Worm (Caenorhabditis elegans) whole organism, young adult: ENCODE measurements around the gene Y41D4A.1.

Source experiments
- B0035.1 ChIP-seq: sonication (generic microtip); optimal IDR thresholded peaks from 2 replicates; lab custom pipeline; 2016; ENCODE audit warnings: missing genetic modification characterization, mild to moderate bottlenecking, missing compliant biosample characterization, missing genotype, missing genetic modification reagents
- C17E4.6 ChIP-seq: fragments of 200-800 bp; sonication (Bioruptor generic); IDR thresholded peaks from 2 replicates; pipeline ENCODE4 v1.3.6; 2022; ENCODE audit warnings: missing genetic modification reagents, missing genetic modification characterization, missing compliant biosample characterization
- F52B5.7 ChIP-seq: sonication (generic microtip); optimal IDR thresholded peaks from 2 replicates; lab custom pipeline; 2016; ENCODE audit warnings: mild to moderate bottlenecking, missing genetic modification characterization, missing compliant biosample characterization
- F55B11.4 ChIP-seq: sonication (generic microtip); optimal IDR thresholded peaks from 2 replicates; lab custom pipeline; 2016; ENCODE audit warnings: missing compliant biosample characterization, missing genetic modification characterization, borderline replicate concordance; ENCODE audit not compliant: insufficient read depth
- K12H6.12 ChIP-seq: fragments of 200-800 bp; sonication (Bioruptor generic); optimal IDR thresholded peaks from 2 replicates; lab custom pipeline; 2018; ENCODE audit warnings: mild to moderate bottlenecking, missing genetic modification characterization, missing compliant biosample characterization
- T07F8.4 ChIP-seq: sonication (generic microtip); optimal IDR thresholded peaks from 2 replicates; lab custom pipeline; 2016; ENCODE audit warnings: mild to moderate bottlenecking, missing genetic modification characterization, moderate library complexity, missing compliant biosample characterization
- Y53F4B.3 ChIP-seq: fragments of 200-800 bp; sonication (Bioruptor generic); IDR thresholded peaks from 2 replicates; pipeline ENCODE4 v1.3.6; 2022; ENCODE audit warnings: missing genetic modification reagents, missing genetic modification characterization, missing compliant biosample characterization
- Y56A3A.18 ChIP-seq: fragments of 200-800 bp; sonication (Bioruptor generic); IDR thresholded peaks from 2 replicates; pipeline ENCODE4 v1.3.6; 2022; ENCODE audit warnings: missing genetic modification reagents, missing genetic modification characterization, missing compliant biosample characterization
- ZK185.1 ChIP-seq: sonication (generic microtip); optimal IDR thresholded peaks from 2 replicates; lab custom pipeline; 2016; ENCODE audit warnings: mild to moderate bottlenecking, missing genetic modification characterization, missing compliant biosample characterization; ENCODE audit not compliant: poor library complexity, severe bottlenecking
- attf-5 ChIP-seq: fragments of 200-800 bp; sonication (Bioruptor generic); optimal IDR thresholded peaks from 2 replicates; lab custom pipeline; 2018; ENCODE audit warnings: mild to moderate bottlenecking, missing genetic modification characterization, missing compliant biosample characterization
- bed-1 ChIP-seq: fragments of 200-800 bp; sonication (Bioruptor generic); IDR thresholded peaks from 2 replicates; pipeline ENCODE4 v1.3.6; 2022; ENCODE audit warnings: missing genetic modification reagents, missing genetic modification characterization, missing compliant biosample characterization
- cebp-2 ChIP-seq: fragments of 200-800 bp; sonication (Bioruptor generic); IDR thresholded peaks from 2 replicates; pipeline ENCODE4 v1.3.6; 2022; ENCODE audit warnings: missing genetic modification characterization, missing compliant biosample characterization
- ceh-27 ChIP-seq: fragments of 200-800 bp; sonication (Bioruptor generic); optimal IDR thresholded peaks from 2 replicates; lab custom pipeline; 2018; ENCODE audit warnings: mild to moderate bottlenecking, missing genetic modification characterization, moderate library complexity, missing compliant biosample characterization
- ceh-58 ChIP-seq: fragments of 200-800 bp; sonication (Bioruptor generic); IDR thresholded peaks from 2 replicates; pipeline ENCODE4 v1.3.6; 2022; ENCODE audit warnings: missing genetic modification characterization, missing compliant biosample characterization
- ceh-79 ChIP-seq: sonication (generic microtip); optimal IDR thresholded peaks from 2 replicates; lab custom pipeline; 2017; ENCODE audit warnings: mild to moderate bottlenecking, missing genetic modification characterization, missing compliant biosample characterization
- ceh-91 ChIP-seq: fragments of 200-800 bp; sonication (Bioruptor generic); IDR thresholded peaks from 2 replicates; pipeline ENCODE4 v1.3.6; 2022; ENCODE audit warnings: missing genetic modification reagents, missing genetic modification characterization, missing compliant biosample characterization
- chd-7 ChIP-seq: sonication (generic microtip); optimal IDR thresholded peaks from 2 replicates; lab custom pipeline; 2016; ENCODE audit warnings: mild to moderate bottlenecking, missing genetic modification characterization, moderate library complexity, missing compliant biosample characterization
- die-1 ChIP-seq: sonication (generic microtip); optimal IDR thresholded peaks from 2 replicates; lab custom pipeline; 2016; ENCODE audit warnings: missing genotype, mild to moderate bottlenecking, missing genetic modification characterization, missing compliant biosample characterization
- gei-17 ChIP-seq: fragments of 200-800 bp; sonication (Bioruptor generic); optimal IDR thresholded peaks from 2 replicates; lab custom pipeline; 2018; ENCODE audit warnings: mild to moderate bottlenecking, missing genetic modification characterization, missing compliant biosample characterization
- him-1 ChIP-seq: sonication (generic microtip); optimal IDR thresholded peaks from 2 replicates; lab custom pipeline; 2016; ENCODE audit warnings: missing genotype, missing genetic modification reagents, missing genetic modification characterization, missing compliant biosample characterization
- hmg-20 ChIP-seq: fragments of 200-800 bp; sonication (Bioruptor generic); IDR thresholded peaks from 2 replicates; pipeline ENCODE4 v1.3.6; 2022; ENCODE audit warnings: missing genetic modification reagents, missing genetic modification characterization, missing compliant biosample characterization
- let-526 ChIP-seq: fragments of 200-800 bp; sonication (Bioruptor generic); IDR thresholded peaks from 2 replicates; pipeline ENCODE4 v1.3.6; 2022; ENCODE audit warnings: missing genetic modification reagents, missing genetic modification characterization, missing compliant biosample characterization
- lin-35 ChIP-seq, 3 experiments: fragments of 150-350 bp in 2 of 3; sonication (generic microtip) in 1 of 3; optimal IDR thresholded peaks; 2 replicates each; lab custom pipeline; 2014 to 2018; ENCODE audit warnings: missing biosample characterization in 3 of 3, missing genetic modification characterization in 3 of 3, missing genetic modification reagents in 3 of 3
- lin-54 ChIP-seq: fragments of 200-800 bp; sonication (Bioruptor generic); optimal IDR thresholded peaks from 2 replicates; lab custom pipeline; 2018; ENCODE audit warnings: mild to moderate bottlenecking, missing genetic modification characterization, missing compliant biosample characterization
- pbrm-1 ChIP-seq: fragments of 200-800 bp; sonication (Bioruptor generic); IDR thresholded peaks from 2 replicates; pipeline ENCODE4 v1.3.6; 2022; ENCODE audit warnings: missing genetic modification reagents, missing genetic modification characterization, missing compliant biosample characterization
- pha-4 ChIP-seq: fragments of 150-350 bp; sonication (generic microtip); optimal IDR thresholded peaks from 2 replicates; lab custom pipeline; 2014; ENCODE audit warnings: missing biosample characterization, missing genetic modification reagents, missing genetic modification characterization
- rcor-1 ChIP-seq: fragments of 200-800 bp; sonication (Bioruptor generic); IDR thresholded peaks from 2 replicates; pipeline ENCODE4 v1.3.6; 2022; ENCODE audit warnings: missing genetic modification reagents, missing genetic modification characterization, missing compliant biosample characterization
- rec-8 ChIP-seq, 2 experiments: sonication (generic microtip); optimal IDR thresholded peaks; 2 replicates each; lab custom pipeline; 2016; ENCODE audit warnings: mild to moderate bottlenecking in 2 of 2, missing genetic modification characterization in 2 of 2, missing genetic modification reagents in 2 of 2, missing genotype in 2 of 2, missing biosample characterization in 1 of 2, missing compliant biosample characterization in 1 of 2, moderate library complexity in 1 of 2
- rpc-1 ChIP-seq, 2 experiments: fragments of 150-350 bp in 1 of 2; sonication (generic microtip) in 1 of 2; optimal IDR thresholded peaks; 2 replicates each; lab custom pipeline; 2014 to 2018; ENCODE audit warnings: missing biosample characterization in 1 of 2, missing genetic modification characterization in 1 of 2, missing genetic modification reagents in 1 of 2, missing genotype in 1 of 2
- sea-2 ChIP-seq: fragments of 200-800 bp; sonication (Bioruptor generic); IDR thresholded peaks from 2 replicates; pipeline ENCODE4 v1.3.6; 2022; ENCODE audit warnings: missing genetic modification characterization, missing compliant biosample characterization
- snpc-4 ChIP-seq, 5 experiments: fragments of 150-350 bp in 1 of 5; sonication (generic microtip) in 4 of 5; optimal IDR thresholded peaks; 2 replicates each; lab custom pipeline; 2014 to 2018; ENCODE audit warnings: missing genetic modification characterization in 5 of 5, missing biosample characterization in 3 of 5, antibody characterized with exemption in 2 of 5, mild to moderate bottlenecking in 2 of 5, missing compliant biosample characterization in 2 of 5, missing genotype in 2 of 5, moderate library complexity in 2 of 5, missing genetic modification reagents in 1 of 5
- tbx-9 ChIP-seq: sonication (generic microtip); optimal IDR thresholded peaks from 2 replicates; lab custom pipeline; 2016; ENCODE audit warnings: borderline replicate concordance, missing genetic modification characterization, inconsistent platforms, missing compliant biosample characterization
- unc-130 ChIP-seq: sonication (generic microtip); optimal IDR thresholded peaks from 2 replicates; lab custom pipeline; 2016; ENCODE audit warnings: missing genetic modification reagents, missing genetic modification characterization, missing compliant biosample characterization
- xnd-1 ChIP-seq: sonication (generic microtip); optimal IDR thresholded peaks from 2 replicates; lab custom pipeline; 2016; ENCODE audit warnings: missing genotype, missing genetic modification reagents, missing genetic modification characterization, missing compliant biosample characterization
- ztf-18 ChIP-seq: sonication (generic microtip); optimal IDR thresholded peaks from 2 replicates; lab custom pipeline; 2016; ENCODE audit warnings: missing genotype, mild to moderate bottlenecking, missing genetic modification characterization, missing compliant biosample characterization

Y41D4A.1 gene

DNA sequence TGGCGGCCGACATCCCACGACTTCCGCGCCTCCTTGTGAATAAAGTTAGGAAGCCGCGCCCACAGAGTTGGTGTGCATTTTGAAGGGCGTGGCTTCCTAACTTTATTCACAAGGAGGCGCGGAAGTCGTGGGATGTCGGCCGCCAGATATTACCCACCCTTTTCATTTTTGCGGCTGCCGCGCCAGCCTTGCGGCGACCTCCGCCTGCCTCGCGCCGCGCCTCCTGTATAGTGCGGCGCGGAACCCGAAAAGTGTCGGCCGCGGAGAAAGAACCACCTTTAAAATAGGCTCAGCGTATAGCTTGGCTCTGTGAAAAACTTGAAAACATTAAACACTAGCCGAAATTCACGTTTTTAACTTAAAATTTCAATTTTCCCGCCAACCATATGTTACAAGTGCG lies 8.5 kb upstream of the Y41D4A.1 start (continued):
- TF ChIP-seq chd-7 (tag; lab: Kevin White, UChicago): no peak
- TF ChIP-seq ceh-27 (GFP tag; lab: Kevin White, UChicago): no peak
- no peak for TF ChIP-seq attf-5 (GFP tag; lab: Kevin White, UChicago)
- TF ChIP-seq rcor-1 (GFP tag; lab: Robert Waterston, UW): peak; percentile 73
- no peak for TF ChIP-seq K12H6.12 (tag; lab: Kevin White, UChicago)
- no peak for TF ChIP-seq hmg-20 (GFP tag; lab: Robert Waterston, UW)
- TF ChIP-seq B0035.1 (tag; lab: Kevin White, UChicago): no peak
- peak; percentile 13 for TF ChIP-seq ztf-18 (tag; lab: Kevin White, UChicago)
- no peak for TF ChIP-seq Y56A3A.18 (GFP tag; lab: Robert Waterston, UW)
- TF ChIP-seq unc-130 (GFP tag; lab: Kevin White, UChicago): no peak
- TF ChIP-seq F55B11.4: no peak
- TF ChIP-seq C17E4.6 (GFP tag; lab: Robert Waterston, UW): no peak
- TF ChIP-seq tbx-9 (tag; lab: Kevin White, UChicago): no peak
- no peak for TF ChIP-seq him-1 (tag; lab: Kevin White, UChicago)

DNA sequence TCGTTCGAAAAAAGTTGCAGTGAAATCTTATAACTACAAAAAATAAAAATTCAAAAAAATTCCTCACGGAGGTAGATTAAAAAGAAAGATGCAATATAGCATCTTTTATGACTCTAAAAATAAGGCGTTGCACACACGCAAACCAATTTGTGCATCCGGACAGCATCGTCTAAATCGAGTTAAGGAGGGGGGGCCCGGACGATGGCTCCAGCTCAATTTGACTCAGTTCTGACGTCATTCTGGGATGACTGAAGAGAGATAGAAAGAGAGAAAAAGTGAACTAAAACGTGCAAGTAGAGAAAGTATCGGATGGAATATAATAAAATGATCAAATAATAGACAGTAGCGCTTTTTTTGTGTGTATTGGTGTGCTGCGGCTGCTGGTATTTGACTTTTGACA lies 6.0 kb upstream of the Y41D4A.1 start:
- TF ChIP-seq lin-35 (GFP tag; optimal IDR thresholded peaks at IDR 0.05; lab: Kevin White, UChicago) (no peak), F52B5.7 (no peak), ceh-79 (tag; lab: Kevin White, UChicago) (no peak), pbrm-1 (GFP tag; lab: Robert Waterston, UW) (no peak), lin-54 (GFP tag; lab: Kevin White, UChicago) (no peak), ceh-58 (no peak), pha-4 (tag; lab: Kevin White, UChicago) (no peak), T07F8.4 (tag; lab: Kevin White, UChicago) (no peak), die-1 (tag; lab: Kevin White, UChicago) (no peak), rpc-1 (optimal IDR thresholded peaks at IDR 0.05; lab: Kevin White, UChicago) (no peak), rpc-1 (tag; optimal IDR thresholded peaks at IDR 0.05; lab: Kevin White, UChicago) (no peak)

DNA sequence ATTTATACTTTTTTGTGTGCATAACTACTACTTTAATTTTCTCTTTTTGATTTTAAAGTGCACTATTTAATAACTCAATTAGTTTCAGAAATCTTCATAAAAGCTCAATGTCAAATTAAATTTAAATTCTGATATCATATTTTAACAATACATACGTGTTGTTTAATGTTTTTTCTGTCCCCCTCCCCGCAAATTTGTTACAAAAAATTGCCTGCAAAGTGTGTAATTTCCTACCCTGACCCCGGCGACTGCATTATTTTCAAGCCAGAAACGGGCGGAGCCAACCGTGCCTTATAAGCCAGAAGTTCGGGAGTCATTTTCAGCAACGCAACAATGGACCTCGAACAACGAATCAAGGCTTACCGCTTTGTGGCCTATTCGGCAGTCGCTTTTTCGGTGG lies 3.7 kb upstream of the Y41D4A.1 start, which contains the start of gene col-108:
Gene col-108 (plus strand): TSS at position 301 of the 400 bp plus-strand sequence.
- TF ChIP-seq Y53F4B.3 (GFP tag; lab: Robert Waterston, UW) (no peak), gei-17 (GFP tag; lab: Kevin White, UChicago) (no peak), ceh-91 (no peak), xnd-1 (no peak), let-526 (GFP tag; lab: Robert Waterston, UW) (no peak), rec-8 (tag; optimal IDR thresholded peaks at IDR 0.05; lab: Kevin White, UChicago) (no peak), rcor-1 (GFP tag; lab: Robert Waterston, UW) (no peak), snpc-4 (GFP tag; optimal IDR thresholded peaks at IDR 0.05; lab: Kevin White, UChicago) (no peak), snpc-4 (tag; optimal IDR thresholded peaks at IDR 0.05; lab: Kevin White, UChicago) (no peak), ZK185.1 (tag; lab: Kevin White, UChicago) (no peak), bed-1 (GFP tag; lab: Robert Waterston, UW) (no peak), cebp-2 (GFP tag; lab: Robert Waterston, UW) (no peak), sea-2 (no peak)
